Worm (Caenorhabditis elegans) whole organism, L4 larva: ENCODE data around the gene flp-21.

Experiments
- T26A8.4 ChIP-seq: fragments of 200-800 bp; sonication (Bioruptor generic); IDR thresholded peaks from 2 replicates; pipeline ENCODE4 v1.3.6; 2022; ENCODE audit warnings: missing genetic modification characterization, missing compliant biosample characterization
- ama-1 ChIP-seq: fragments of 150-350 bp; optimal IDR thresholded peaks from 2 replicates; lab custom pipeline; 2014; ENCODE audit warnings: inconsistent platforms, mixed read lengths
- ceh-44 ChIP-seq: fragments of 200-800 bp; sonication (Bioruptor generic); IDR thresholded peaks from 2 replicates; pipeline ENCODE4 v1.3.6; 2022; ENCODE audit warnings: missing genetic modification reagents, missing genetic modification characterization, missing compliant biosample characterization
- lsy-2 ChIP-seq, 2 experiments: fragments of 150-350 bp in 1 of 2; sonication (generic microtip) in 1 of 2; optimal IDR thresholded peaks; 2 replicates each; lab custom pipeline; 2014 to 2017; ENCODE audit warnings: missing biosample characterization in 2 of 2, missing genetic modification characterization in 2 of 2
- mdl-1 ChIP-seq, 2 experiments: fragments of 150-350 bp in 1 of 2; sonication (generic microtip) in 1 of 2; optimal IDR thresholded peaks; 2 replicates each; lab custom pipeline; 2014 to 2017; ENCODE audit warnings: missing biosample characterization in 2 of 2, missing genetic modification characterization in 2 of 2
- nhr-77 ChIP-seq: fragments of 150-350 bp; optimal IDR thresholded peaks from 2 replicates; lab custom pipeline; 2014; ENCODE audit warnings: missing biosample characterization, missing genetic modification characterization
- snpc-4 ChIP-seq: fragments of 150-350 bp; optimal IDR thresholded peaks from 2 replicates; lab custom pipeline; 2014; ENCODE audit warnings: missing biosample characterization, missing genetic modification characterization
- zfp-3 ChIP-seq: fragments of 200-800 bp; sonication (Bioruptor generic); conservative IDR thresholded peaks from 2 replicates; pipeline ENCODE4 v1.3.6; 2022; ENCODE audit warnings: missing genetic modification reagents, missing genetic modification characterization, missing compliant biosample characterization

- no peak for TF ChIP-seq ama-1
- no peak for TF ChIP-seq snpc-4 (tag; lab: Kevin White, UChicago)
- no peak for TF ChIP-seq nhr-77 (tag; lab: Kevin White, UChicago)
- TF ChIP-seq ceh-44: no peak
- no peak for TF ChIP-seq mdl-1 (tag; optimal IDR thresholded peaks at IDR 0.05; lab: Kevin White, UChicago)
- TF ChIP-seq T26A8.4 (GFP tag; lab: Robert Waterston, UW): no peak
- no peak for TF ChIP-seq zfp-3 (GFP tag; lab: Robert Waterston, UW)
- no peak for TF ChIP-seq lsy-2 (tag; optimal IDR thresholded peaks at IDR 0.05; lab: Kevin White, UChicago)
Measured at ce11 chrV:7785885-7786284, 7.3 kb upstream of the flp-21 start.
